Fruit fly (Drosophila melanogaster) whole organism, adult: Measurements from ENCODE around the gene Grx1.

Experiments used
- CG14711 ChIP-seq: fragments of 200-800 bp; sonication (Bioruptor generic); optimal IDR thresholded peaks from 2 replicates; lab custom pipeline; 2018; ENCODE audit warnings: missing biosample characterization, mild to moderate bottlenecking, missing genetic modification characterization, moderate library complexity
- CG7045 ChIP-seq: fragments of 200-800 bp; sonication (Bioruptor generic); optimal IDR thresholded peaks from 2 replicates; lab custom pipeline; 2017; ENCODE audit warnings: missing biosample characterization, mild to moderate bottlenecking, missing genetic modification characterization
- Crg-1 ChIP-seq: fragments of 200-800 bp; sonication (Bioruptor generic); optimal IDR thresholded peaks from 2 replicates; lab custom pipeline; 2016; ENCODE audit warnings: missing biosample characterization, missing genetic modification characterization
- kay ChIP-seq: fragments of 200-800 bp; sonication (Bioruptor generic); peaks from one replicate; lab custom pipeline; 2016; ENCODE audit warnings: missing biosample characterization, missing genetic modification characterization, borderline replicate concordance
- pad ChIP-seq: fragments of 200-800 bp; sonication (Bioruptor generic); optimal IDR thresholded peaks from 3 replicates; lab custom pipeline; 2017; ENCODE audit warnings: missing biosample characterization, missing genetic modification characterization, mild to moderate bottlenecking, moderate library complexity, missing genetic modification reagents

DNA sequence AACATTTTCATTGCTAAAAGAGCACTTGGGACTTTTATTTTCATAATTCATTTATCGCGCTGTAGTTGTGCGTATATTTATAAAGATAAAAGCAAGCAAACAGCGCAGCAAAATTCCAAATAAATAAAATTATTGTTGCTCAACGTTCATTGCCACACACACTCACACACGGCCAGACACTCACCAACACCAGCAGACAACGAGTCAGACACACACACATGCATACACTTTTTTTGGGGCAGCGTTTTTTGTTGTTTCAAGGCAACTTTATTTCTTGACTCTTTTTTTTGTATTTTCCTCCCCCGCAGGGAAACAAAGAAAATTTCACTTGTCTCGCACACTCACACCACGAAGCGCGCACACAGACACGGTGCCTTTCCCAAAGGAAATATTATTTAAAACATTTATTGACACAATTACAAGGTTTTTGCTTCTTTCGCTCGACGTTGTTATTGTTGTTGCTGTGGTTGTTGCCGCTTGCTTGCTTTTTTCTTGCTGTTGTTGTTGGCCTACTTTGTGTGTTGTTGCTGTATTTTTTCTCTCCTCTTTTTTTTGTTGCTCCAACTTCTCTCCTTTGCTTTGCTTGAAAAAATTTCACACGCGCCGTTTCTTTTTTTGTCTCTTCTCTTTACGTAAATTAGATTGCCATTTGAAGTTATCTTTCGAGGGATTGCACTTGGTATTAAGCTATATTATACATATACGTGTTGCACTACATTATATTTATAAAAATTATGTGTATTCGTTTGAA, 49.0 kb upstream of the Grx1 start:
- TF ChIP-seq CG7045 (GFP tag; lab: Kevin White, UChicago) (no peak), CG14711 (tag; lab: Kevin White, UChicago) (peak; percentile 8), pad (GFP tag; lab: Kevin White, UChicago) (no peak), Crg-1 (GFP tag; lab: Kevin White, UChicago) (no peak), kay (GFP tag; lab: Kevin White, UChicago) (peak; percentile 96)
